Fruit fly (Drosophila melanogaster): Measurements from ENCODE around the gene CG31373.

CG31373 gene

dm6 chr3R:10677245-10677902 lies 31.8 kb downstream of the CG31373 start, which contains the start of gene CG6465 (continued):
- TF ChIP-seq CG17829 (tag; optimal IDR thresholded peaks at IDR 0.05) (peak; percentile 23), vfl (GFP tag; optimal IDR thresholded peaks at IDR 0.05) (no peak), pita (GFP tag; optimal IDR thresholded peaks at IDR 0.05) (peak; percentile 71), HHEX (GFP tag; optimal IDR thresholded peaks at IDR 0.05) (no peak), D19B (GFP tag; optimal IDR thresholded peaks at IDR 0.05) (no peak), eve (GFP tag; optimal IDR thresholded peaks at IDR 0.05) (peak in 1 of 2 experiments; percentile 79), CG10979 (tag; optimal IDR thresholded peaks at IDR 0.05) (peak; percentile 26), CG2712 (tag; optimal IDR thresholded peaks at IDR 0.05) (peak; percentile 21), gro (GFP tag; optimal IDR thresholded peaks at IDR 0.05) (peak; percentile 52), Bgb (GFP tag; IDR thresholded peaks at IDR 0.05; ENCODE audit: partially characterized antibody) (peak; percentile 70), CG15601 (tag; optimal IDR thresholded peaks at IDR 0.05) (peak; percentile 70), CG12391 (tag; optimal IDR thresholded peaks at IDR 0.05) (no peak), Atf6 (GFP tag; IDR thresholded peaks at IDR 0.05) (no peak), Deaf1 (tag; optimal IDR thresholded peaks at IDR 0.05) (peak; percentile 61), chm (GFP tag; IDR thresholded peaks at IDR 0.05) (no peak; the same call in 1 of the 2 replicates), ranshi (GFP tag; IDR thresholded peaks at IDR 0.05) (no peak), aop (GFP tag; IDR thresholded peaks at IDR 0.05) (no peak), CG2120 (GFP tag; optimal IDR thresholded peaks at IDR 0.05) (peak; percentile 25), dysf (GFP tag; IDR thresholded peaks at IDR 0.05) (peak; percentile 62; the same call in 2 of the 3 replicates), CG32532 (GFP tag; IDR thresholded peaks at IDR 0.05) (0 out of 2 replicates have a peak, but pooled peaks have one; percentile 21), tgo (GFP tag; IDR thresholded peaks at IDR 0.05) (peak; percentile 22; the same call in 1 of the 3 replicates), amos (GFP tag; IDR thresholded peaks at IDR 0.05; ENCODE audit: partially characterized antibody) (peak; percentile 68), CG30431 (GFP tag; optimal IDR thresholded peaks at IDR 0.05) (no peak), CG42726 (GFP tag; IDR thresholded peaks at IDR 0.05; ENCODE audit: partially characterized antibody) (peak; percentile 71), CG3995 (GFP tag; optimal IDR thresholded peaks at IDR 0.05) (peak; percentile 52), gce (GFP tag; IDR thresholded peaks at IDR 0.05) (peak; percentile 46; the same call in 1 of the 3 replicates), knrl (GFP tag; IDR thresholded peaks at IDR 0.05; ENCODE audit: partially characterized antibody) (peak; percentile 70; the same call in 2 of the 3 replicates), sd (tag; optimal IDR thresholded peaks at IDR 0.05) (peak; percentile 9), CG9609 (GFP tag; optimal IDR thresholded peaks at IDR 0.05) (no peak), kni (GFP tag; optimal IDR thresholded peaks at IDR 0.05) (peak; percentile 62), TFAM (GFP tag; optimal IDR thresholded peaks at IDR 0.05) (no peak)

- TF ChIP-seq Dll (GFP tag; IDR thresholded peaks at IDR 0.05; ENCODE audit: partially characterized antibody), result peak; percentile 79
- TF ChIP-seq CG1024 (GFP tag; IDR thresholded peaks at IDR 0.05), result no peak
- TF ChIP-seq CG31441 (GFP tag; IDR thresholded peaks at IDR 0.05), result no peak
- TF ChIP-seq Max (GFP tag; optimal IDR thresholded peaks at IDR 0.05), result peak; percentile 7
- no peak for TF ChIP-seq CG4328 (GFP tag; optimal IDR thresholded peaks at IDR 0.05)
- peak; percentile 35 for TF ChIP-seq CG9727 (GFP tag; optimal IDR thresholded peaks at IDR 0.05)
- no peak for TF ChIP-seq az2 (GFP tag; optimal IDR thresholded peaks at IDR 0.05)
- TF ChIP-seq zen (tag; optimal IDR thresholded peaks at IDR 0.05), result peak; percentile 40
- peak; percentile 35 for TF ChIP-seq Xbp1 (GFP tag; optimal IDR thresholded peaks at IDR 0.05)
- no peak for TF ChIP-seq en (GFP tag; optimal IDR thresholded peaks at IDR 0.05)
- peak; percentile 24 for TF ChIP-seq CG4424 (GFP tag; optimal IDR thresholded peaks at IDR 0.05)
- TF ChIP-seq MTF-1 (GFP tag; optimal IDR thresholded peaks at IDR 0.05; ENCODE audit: borderline replicate concordance), result no peak
- no peak for TF ChIP-seq kah (GFP tag; optimal IDR thresholded peaks at IDR 0.05)
- no peak for TF ChIP-seq h (optimal IDR thresholded peaks at IDR 0.05)
- no peak for TF ChIP-seq NC2β (GFP tag; optimal IDR thresholded peaks at IDR 0.05)
- peak; percentile 62 for TF ChIP-seq CG2120 (GFP tag; optimal IDR thresholded peaks at IDR 0.05)
- TF ChIP-seq BEAF-32 (GFP tag; optimal IDR thresholded peaks at IDR 0.05), result peak; percentile 87
- TF ChIP-seq pita (GFP tag; optimal IDR thresholded peaks at IDR 0.05), result peak; percentile 99
- peak; percentile 38 for TF ChIP-seq CG7786 (GFP tag; optimal IDR thresholded peaks at IDR 0.05)
- peak; percentile 70 for TF ChIP-seq sd (tag; optimal IDR thresholded peaks at IDR 0.05)
- no peak for TF ChIP-seq CG12744 (GFP tag; optimal IDR thresholded peaks at IDR 0.05)
- TF ChIP-seq Dek (tag; optimal IDR thresholded peaks at IDR 0.05), result peak; percentile 64
Observed at dm6 chr3R:10675101-10675500, 34.1 kb downstream of the CG31373 start.

Data from whole organism, embryonic.